Fruit fly (Drosophila melanogaster) ovary, adult (tissue): ENCODE results near the gene CG42831.

Experiments used
- CG17801 ChIP-seq: fragments of 200-800 bp; optimal IDR thresholded peaks from 2 replicates; lab custom pipeline; 2019; ENCODE audit warnings: missing biosample characterization, mild to moderate bottlenecking, missing genetic modification characterization, moderate library complexity; ENCODE audit not compliant: partially characterized antibody

The CG42831 gene

DNA sequence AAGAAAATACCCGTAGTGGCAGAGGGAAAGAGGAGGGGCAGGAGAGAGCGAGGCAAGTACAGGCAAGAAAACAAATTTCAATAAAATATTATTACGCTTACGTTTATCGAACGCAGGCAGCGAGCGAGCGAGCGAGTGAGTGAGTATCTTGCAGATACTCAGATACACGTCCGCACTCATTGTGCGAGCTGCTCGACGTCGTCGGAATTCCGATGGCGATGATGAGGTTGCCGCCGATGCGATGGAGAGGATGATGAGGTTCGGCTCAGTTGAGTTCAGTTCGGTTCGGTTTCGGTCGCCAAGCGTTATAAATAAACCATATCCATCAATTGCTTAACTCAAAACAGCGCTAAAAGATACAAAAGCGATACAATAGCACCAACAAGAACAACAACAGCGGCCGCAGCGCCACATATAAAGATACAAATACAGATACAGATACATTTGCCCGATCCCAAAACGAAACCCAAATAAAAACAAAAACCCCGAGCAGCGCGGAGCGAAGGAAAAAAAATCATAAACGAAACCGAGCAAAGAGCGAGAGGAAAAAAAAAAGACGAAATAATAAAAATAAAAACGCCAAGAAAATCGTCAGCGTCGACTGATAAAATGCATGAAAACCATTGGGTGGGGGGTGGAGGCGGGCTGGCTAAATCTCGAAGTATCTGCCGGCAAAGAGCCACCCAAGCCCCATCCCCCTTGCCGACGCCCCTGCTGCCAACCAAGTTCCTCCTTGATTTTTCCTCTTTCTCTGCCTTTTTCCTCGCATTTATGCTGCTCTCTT, 37.9 kb downstream of the CG42831 start:
- TF ChIP-seq CG17801 (GFP tag; lab: Kevin White, UChicago) = peak; percentile 82

DNA sequence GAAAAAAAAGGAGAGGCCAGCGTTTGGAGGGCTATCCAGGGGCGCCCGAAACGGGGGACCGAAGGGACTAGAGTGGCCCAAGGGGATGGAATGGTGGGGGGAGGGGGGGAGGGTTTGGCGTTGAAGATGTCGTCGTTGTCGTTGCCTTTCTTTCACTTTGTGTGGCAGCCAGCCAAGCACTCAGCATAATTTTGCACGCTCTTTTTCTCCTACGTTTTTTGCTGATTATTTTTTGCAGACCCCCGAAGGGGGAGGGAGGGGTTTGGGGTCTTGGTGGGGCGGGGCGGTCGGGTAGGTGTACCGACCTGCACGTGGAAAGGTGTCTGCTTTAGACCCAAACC, 38.5 kb downstream of the CG42831 start:
- TF ChIP-seq CG17801 (GFP tag; lab: Kevin White, UChicago) = no peak

DNA sequence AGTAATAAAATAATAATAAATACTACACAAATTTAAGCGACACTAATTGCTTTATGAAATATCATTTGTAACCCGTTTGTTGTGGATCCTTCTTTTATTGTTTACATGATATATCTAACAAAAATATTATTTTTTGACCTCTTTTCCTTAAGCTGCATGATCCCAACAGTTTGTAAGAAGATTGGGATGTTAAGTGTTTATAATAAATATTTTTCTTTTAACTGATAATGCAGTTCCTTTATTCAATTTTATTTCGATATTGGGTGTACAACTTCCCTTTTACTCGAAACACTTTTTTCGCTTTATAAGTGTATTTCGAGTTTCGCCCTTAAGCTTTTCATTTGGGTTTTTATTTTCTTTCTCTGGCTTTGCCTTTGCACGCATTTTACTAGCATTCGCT, 39.0 kb downstream of the CG42831 start:
- TF ChIP-seq CG17801 (GFP tag; lab: Kevin White, UChicago) = no peak

DNA sequence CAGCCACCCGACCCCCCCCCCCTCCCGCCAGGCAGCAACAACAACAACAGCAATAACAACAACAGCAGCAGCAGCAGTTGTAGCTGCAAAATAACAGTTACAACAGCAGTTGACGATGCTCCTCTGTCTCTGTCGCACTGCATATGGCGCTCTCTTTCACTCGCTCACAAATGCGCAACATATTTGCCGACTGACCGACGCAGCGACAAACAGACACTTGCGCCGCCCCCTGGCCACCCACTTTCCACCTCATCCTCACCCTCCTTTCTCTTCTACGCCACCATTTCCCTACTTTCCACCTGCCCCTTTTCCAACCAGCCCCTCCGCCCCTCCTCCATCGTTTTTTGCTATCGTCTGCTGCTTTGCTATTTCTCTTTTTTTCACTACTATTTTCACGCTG, 39.4 kb downstream of the CG42831 start:
- no peak for TF ChIP-seq CG17801 (GFP tag; lab: Kevin White, UChicago)

DNA sequence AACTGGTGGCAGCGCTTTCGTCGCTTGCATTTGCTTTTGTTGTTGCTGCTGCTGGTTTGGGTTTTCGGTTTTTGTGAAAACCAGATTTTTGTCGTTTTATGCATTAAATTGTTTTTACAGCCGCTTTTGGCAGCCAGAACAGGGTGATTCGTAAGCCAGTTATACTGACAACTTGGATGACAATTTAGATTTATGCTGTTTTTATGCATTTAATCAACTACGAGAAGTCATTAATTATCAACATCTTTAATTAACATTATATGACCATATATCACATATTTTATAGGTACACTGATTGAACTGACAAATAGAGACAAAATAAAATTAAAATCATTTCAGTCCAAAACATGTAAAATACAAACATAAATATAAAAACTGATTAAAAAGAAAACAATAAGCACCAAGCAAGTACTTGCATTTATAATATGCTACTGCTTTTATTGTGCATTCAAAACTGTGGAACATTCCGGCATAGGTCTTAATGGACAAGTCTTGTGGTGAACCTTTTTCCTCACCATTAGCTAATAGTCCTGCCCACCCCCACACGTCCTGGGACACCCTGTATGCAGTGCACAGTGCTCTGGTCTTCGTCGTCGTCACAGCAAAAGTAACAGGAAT, 40.3 kb downstream of the CG42831 start:
- no peak for TF ChIP-seq CG17801 (GFP tag; lab: Kevin White, UChicago)

DNA sequence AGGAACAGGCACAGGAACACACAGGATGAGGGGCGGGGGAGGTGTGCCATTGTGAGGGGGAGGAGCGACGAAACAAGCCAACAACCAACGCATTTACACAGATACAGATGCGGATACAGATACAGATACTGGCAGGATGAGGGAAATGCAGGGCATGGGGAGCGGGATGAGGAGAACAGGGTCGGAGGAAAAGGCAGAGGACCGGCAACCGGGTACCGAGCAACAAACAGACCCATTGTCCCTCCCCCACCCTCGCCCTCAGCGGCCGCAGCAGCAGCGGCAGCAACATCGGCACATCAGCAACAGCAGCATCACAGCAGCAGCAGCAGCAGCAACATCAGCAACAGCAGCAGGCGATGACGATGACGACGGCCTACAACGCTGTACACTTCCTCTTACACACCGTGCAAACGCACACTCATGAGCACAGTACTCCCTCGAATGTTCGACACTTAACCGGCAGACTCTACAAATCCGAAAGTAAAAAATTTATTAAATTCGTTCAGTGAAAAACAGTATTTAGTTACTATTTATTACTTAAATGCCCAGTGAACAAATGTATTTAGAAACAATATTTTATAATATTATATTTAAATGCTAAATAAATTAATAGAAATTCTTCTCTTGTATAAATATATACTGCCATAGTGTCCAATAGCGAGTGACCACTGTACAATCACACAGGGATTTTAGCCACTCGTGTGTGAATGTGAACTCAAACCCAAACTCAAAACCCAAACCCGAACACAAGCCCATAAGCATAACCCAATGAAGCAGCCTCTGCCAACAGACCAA, 41.0 kb downstream of the CG42831 start:
- TF ChIP-seq CG17801 (GFP tag; lab: Kevin White, UChicago) = no peak

DNA sequence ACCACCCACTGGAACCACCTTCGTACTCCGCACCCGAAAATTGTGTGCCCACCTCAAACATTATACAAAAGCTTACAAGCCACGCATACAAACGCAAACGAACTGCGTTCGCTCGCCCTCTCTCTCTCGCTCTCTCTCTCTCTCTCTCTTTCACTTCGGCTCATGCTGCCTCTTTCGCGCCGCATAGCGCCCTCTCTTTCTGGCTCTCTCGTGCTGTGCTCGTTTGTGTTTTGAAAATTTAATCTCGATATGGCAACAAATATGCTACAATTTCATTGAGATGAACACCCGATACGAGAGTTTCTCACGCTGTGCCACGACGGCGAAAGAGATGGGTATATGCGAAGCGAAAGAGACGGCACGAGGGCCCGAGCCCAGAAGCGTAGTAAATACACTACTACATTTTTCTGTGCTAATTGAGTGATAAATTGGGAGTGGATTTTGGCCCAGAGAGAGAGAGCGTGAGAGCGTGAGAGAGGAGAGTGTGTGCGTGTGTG, 42.0 kb downstream of the CG42831 start:
- TF ChIP-seq CG17801 (GFP tag; lab: Kevin White, UChicago) = no peak

DNA sequence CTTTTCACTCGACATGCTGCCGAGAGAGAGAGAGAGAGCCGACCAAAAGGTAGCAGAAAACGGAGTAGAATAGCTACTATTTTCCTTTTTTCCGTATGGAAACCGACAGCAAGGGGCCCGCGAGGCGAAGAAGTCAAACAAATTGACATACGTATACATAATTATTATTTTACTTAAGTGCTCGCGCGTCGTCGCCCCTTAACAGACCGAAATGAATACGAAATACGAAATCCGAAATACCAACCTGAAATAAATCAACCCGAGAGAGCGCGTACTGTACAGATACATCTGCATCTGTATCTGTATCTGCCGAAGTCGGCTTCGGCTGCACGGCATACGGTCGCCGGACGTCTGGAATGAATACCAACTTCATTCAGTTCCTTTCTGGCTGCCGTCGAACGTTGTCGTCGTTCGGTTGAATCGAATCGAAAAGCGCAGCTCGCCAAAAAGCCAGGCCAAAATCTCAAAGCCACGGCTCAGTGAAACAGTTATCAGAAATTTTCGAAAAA, 43.0 kb downstream of the CG42831 start:
- TF ChIP-seq CG17801 (GFP tag; lab: Kevin White, UChicago) = peak; percentile 44

DNA sequence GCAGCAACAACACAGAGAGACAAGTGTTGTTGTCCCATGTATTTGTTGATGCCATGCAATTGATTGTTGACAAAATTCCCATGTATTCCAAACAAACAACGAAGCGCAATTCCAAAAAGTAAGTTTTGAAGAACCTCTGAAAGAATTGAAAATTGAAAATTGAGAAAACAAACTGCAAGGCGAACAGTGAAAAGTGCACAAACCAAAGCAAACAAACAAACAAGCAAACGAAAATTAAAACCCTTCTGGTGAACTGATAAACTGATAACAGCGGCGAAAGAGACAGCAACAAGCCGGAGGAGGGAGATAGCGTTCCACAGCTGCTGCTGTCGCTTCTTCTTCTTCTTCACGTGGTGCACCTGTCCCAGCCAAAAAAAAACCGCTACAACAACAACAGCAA, 44.0 kb downstream of the CG42831 start:
- TF ChIP-seq CG17801 (GFP tag; lab: Kevin White, UChicago) = no peak

DNA sequence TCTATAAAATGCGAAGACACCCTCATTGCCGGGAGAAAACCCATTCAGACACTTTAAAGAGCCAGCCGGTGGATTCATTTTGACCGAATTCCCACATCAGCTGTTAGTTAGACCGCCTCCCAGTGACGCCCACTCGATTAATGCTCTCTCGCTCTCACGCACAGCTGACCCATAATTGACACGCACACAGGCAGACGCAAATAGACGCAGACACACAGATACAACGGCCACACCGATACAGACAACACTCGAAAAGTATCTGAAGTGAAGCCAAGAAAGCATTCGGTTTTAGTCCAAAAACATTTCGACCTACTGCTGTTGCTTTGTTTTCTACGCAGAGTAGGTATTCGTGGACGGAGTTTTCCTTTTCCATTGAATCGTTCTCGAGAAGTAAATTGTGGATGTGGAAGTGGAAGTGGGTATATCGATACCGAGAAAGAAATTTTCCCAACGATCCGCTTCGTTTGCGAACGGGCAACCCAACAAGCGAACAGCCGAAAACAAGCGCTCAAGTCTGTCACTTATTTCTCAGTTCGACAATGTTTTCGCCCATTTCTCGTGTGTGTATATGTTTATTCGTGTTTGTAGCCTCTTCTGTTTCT, 45.5 kb downstream of the CG42831 start:
- TF ChIP-seq CG17801 (GFP tag; lab: Kevin White, UChicago) = no peak

DNA sequence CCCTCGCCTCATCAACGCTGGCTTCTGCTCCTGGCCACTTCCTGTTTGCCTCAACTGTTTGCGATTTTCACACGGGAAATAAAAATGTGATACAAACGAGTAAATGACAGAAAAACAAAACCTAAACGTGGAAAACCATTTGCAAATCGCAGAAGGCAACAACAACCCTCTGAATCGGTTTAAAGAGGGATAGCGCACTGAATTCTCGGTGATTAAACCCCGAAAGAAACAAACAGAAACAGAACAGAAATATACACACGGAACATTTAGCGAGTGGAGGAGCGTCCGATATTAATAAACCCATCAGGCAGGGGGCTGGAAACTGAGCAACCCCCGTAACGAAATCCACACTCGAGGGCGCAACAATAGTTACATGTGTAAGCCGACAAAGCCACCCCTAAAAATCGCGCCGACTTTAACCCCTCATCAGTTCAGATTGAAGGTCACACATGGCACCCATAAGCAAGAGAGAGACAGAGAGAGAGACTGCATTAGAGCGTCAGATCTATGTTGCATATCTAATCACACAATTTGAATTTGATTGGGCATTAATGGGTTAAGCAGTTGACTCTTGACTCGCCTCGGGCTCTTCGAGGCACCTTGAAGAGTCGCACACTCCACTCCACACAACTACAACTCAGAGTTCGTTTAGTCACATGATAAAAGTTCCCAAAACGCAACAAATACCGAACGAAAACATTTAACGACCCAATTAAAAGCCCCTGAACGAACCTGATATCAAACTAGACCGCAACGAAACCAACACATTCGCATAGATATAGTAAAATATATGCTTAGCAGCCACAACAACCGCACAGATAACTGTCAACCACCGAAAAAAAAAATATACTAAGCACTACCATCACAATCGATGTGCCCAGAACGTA, 47.3 kb downstream of the CG42831 start:
- no peak for TF ChIP-seq CG17801 (GFP tag; lab: Kevin White, UChicago)

DNA sequence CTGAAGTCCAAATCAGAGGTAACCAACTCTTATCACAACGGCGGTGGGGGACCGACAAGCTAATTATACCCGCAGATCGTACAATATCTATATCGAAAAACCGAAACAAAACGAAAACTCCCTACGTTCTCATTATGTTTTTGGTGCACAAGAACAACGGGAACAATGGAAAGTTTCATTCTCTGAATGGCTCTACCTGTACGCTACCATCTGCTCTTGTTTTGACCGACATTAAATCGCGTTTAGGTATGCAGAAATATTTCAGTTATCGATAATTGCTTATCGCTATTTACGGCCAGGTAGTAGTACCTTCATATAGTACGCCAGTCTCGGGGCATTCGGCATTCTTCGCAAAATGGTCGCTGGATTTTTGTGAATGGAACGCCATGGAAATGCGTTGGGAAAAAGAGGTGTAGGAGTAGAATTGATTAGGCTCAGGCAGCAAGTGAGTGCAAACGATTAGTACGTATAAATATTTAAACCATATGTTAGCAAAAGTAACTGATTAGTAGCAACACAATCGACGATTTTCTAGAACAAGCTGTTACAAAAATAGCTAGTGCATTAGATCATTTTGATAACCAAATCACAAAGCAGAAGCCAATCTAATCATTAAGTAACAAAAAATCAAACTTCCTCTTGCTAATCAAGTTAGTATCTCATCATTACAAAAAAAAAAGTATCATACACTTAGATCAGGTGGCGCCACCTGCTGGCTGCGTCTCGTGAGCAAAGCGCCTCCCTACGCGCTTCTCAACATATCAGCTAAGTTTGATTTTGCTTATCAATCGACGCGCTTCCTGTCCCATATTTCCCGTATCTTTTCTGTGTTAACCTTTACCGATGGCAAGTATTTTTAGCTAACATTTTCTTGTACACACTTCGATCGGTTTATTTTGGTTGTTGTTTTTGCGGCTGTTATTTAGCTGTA, 48.2 kb downstream of the CG42831 start:
- TF ChIP-seq CG17801 (GFP tag; lab: Kevin White, UChicago) = no peak

DNA sequence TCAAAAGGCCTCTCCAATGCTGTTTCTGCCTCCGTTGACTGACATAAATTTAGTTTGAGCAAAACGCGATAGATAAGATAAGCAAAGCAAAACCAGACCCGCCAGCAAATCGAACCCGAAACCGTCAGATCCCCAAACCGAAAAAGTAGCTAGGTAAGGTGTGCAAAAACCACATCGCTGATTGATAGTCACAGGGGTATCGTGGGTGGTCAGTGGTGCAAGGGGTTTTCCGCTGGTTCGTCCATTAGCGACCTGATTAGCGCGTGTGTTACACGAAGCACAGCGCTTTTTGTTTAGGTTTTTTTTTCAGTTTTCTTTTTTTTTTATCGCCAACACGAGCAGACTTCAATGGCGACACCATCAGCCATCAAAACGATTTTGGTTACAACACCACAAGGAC, 49.3 kb downstream of the CG42831 start:
- TF ChIP-seq CG17801 (GFP tag; lab: Kevin White, UChicago) = no peak
